Fruit fly (Drosophila melanogaster) whole organism, pupa: ENCODE results near the gene Surf6.

Experiments used
- CG10348 ChIP-seq: fragments of 200-800 bp; sonication (Bioruptor generic); IDR thresholded peaks from 2 replicates; pipeline ENCODE4 v1.3.6; 2022; ENCODE audit warnings: missing biosample characterization, missing genetic modification characterization
- CG12605 ChIP-seq: fragments of 200-800 bp; sonication (Bioruptor generic); IDR thresholded peaks from 2 replicates; pipeline ENCODE4 v1.3.6; 2022; ENCODE audit warnings: missing biosample characterization, missing genetic modification characterization
- CG13204 ChIP-seq: fragments of 200-800 bp; sonication (Bioruptor generic); optimal IDR thresholded peaks from 2 replicates; lab custom pipeline; 2018; ENCODE audit warnings: missing biosample characterization, mild to moderate bottlenecking, missing genetic modification characterization, moderate library complexity
- CG14655 ChIP-seq: fragments of 200-800 bp; sonication (Bioruptor generic); optimal IDR thresholded peaks from 3 replicates; lab custom pipeline; 2017; ENCODE audit warnings: mild to moderate bottlenecking, missing biosample characterization, missing genetic modification reagents, missing genetic modification characterization
- CG15710 ChIP-seq: fragments of 200-800 bp; sonication (Bioruptor generic); optimal IDR thresholded peaks from 2 replicates; lab custom pipeline; 2018; ENCODE audit warnings: missing biosample characterization, mild to moderate bottlenecking, missing genetic modification characterization, moderate library complexity
- CG17806 ChIP-seq: fragments of 200-800 bp; sonication (Bioruptor generic); optimal IDR thresholded peaks from 2 replicates; lab custom pipeline; 2018; ENCODE audit warnings: missing biosample characterization, mild to moderate bottlenecking, missing genetic modification characterization, moderate library complexity
- CG32121 ChIP-seq: fragments of 200-800 bp; sonication (Bioruptor generic); IDR thresholded peaks from 2 replicates; pipeline ENCODE4 v1.3.6; 2022; ENCODE audit warnings: missing biosample characterization, missing genetic modification characterization
- CG34367 ChIP-seq: fragments of 200-800 bp; sonication (Bioruptor generic); optimal IDR thresholded peaks from 2 replicates; lab custom pipeline; 2018; ENCODE audit warnings: missing biosample characterization, mild to moderate bottlenecking, missing genetic modification characterization
- CG4496 ChIP-seq: fragments of 200-800 bp; sonication (Bioruptor generic); IDR thresholded peaks from 3 replicates; pipeline ENCODE4 v1.3.6; 2022; ENCODE audit warnings: missing biosample characterization, missing genetic modification characterization
- CG8159 ChIP-seq: fragments of 200-800 bp; sonication (Bioruptor generic); optimal IDR thresholded peaks from 3 replicates; lab custom pipeline; 2018; ENCODE audit warnings: missing biosample characterization, mild to moderate bottlenecking, missing genetic modification characterization, moderate library complexity
- CG8301 ChIP-seq: fragments of 200-800 bp; sonication (Bioruptor generic); optimal IDR thresholded peaks from 2 replicates; lab custom pipeline; 2018; ENCODE audit warnings: missing biosample characterization, mild to moderate bottlenecking, missing genetic modification characterization
- CG9948 ChIP-seq: fragments of 200-800 bp; sonication (Bioruptor generic); optimal IDR thresholded peaks from 2 replicates; lab custom pipeline; 2018; ENCODE audit warnings: missing biosample characterization, mild to moderate bottlenecking, missing genetic modification characterization, moderate library complexity
- D1 ChIP-seq: fragments of 200-800 bp; sonication (Bioruptor generic); optimal IDR thresholded peaks from 2 replicates; lab custom pipeline; 2018; ENCODE audit warnings: missing biosample characterization, mild to moderate bottlenecking, missing genetic modification characterization, moderate library complexity
- EcR ChIP-seq: fragments of 200-800 bp; sonication (Bioruptor generic); optimal IDR thresholded peaks from 3 replicates; lab custom pipeline; 2019; ENCODE audit warnings: missing biosample characterization, missing genetic modification characterization, mild to moderate bottlenecking, moderate library complexity, missing genetic modification reagents
- Ets98B ChIP-seq: fragments of 200-800 bp; sonication (Bioruptor generic); IDR thresholded peaks from 2 replicates; pipeline ENCODE4 v1.3.6; 2022; ENCODE audit warnings: missing biosample characterization, missing genetic modification characterization
- Pif1A ChIP-seq: fragments of 200-800 bp; sonication (Bioruptor generic); optimal IDR thresholded peaks from 3 replicates; lab custom pipeline; 2016; ENCODE audit warnings: missing biosample characterization, missing genetic modification characterization
- Pif1B ChIP-seq: fragments of 200-800 bp; sonication (Bioruptor generic); optimal IDR thresholded peaks from 3 replicates; lab custom pipeline; 2016; ENCODE audit warnings: missing biosample characterization, missing genetic modification characterization
- Snoo ChIP-seq: fragments of 200-800 bp; sonication (Bioruptor generic); optimal IDR thresholded peaks from 3 replicates; lab custom pipeline; 2017; ENCODE audit warnings: missing biosample characterization, mild to moderate bottlenecking, missing genetic modification characterization, inconsistent platforms
- fd96Ca ChIP-seq: fragments of 200-800 bp; sonication (Bioruptor generic); IDR thresholded peaks from 3 replicates; pipeline ENCODE4 v1.3.6; 2022; ENCODE audit warnings: missing biosample characterization, missing genetic modification characterization
- gl ChIP-seq: fragments of 200-800 bp; sonication (Bioruptor generic); optimal IDR thresholded peaks from 2 replicates; lab custom pipeline; 2018; ENCODE audit warnings: missing biosample characterization, mild to moderate bottlenecking, missing genetic modification characterization
- rn ChIP-seq: fragments of 200-800 bp; sonication (Bioruptor generic); IDR thresholded peaks from 2 replicates; pipeline ENCODE4 v1.3.6; 2022; ENCODE audit warnings: missing biosample characterization, missing genetic modification characterization

Gene Surf6

dm6 chr3R:19908863-19909343 is 4.2 kb upstream of the Surf6 start:
- TF ChIP-seq fd96Ca (GFP tag; lab: Robert Waterston, UW), result peak; percentile 90
- TF ChIP-seq CG17806, result peak; percentile 76
- TF ChIP-seq CG8159, result peak; percentile 81
- peak; percentile 89 for TF ChIP-seq CG4496 (GFP tag; lab: Robert Waterston, UW)
- TF ChIP-seq CG10348, result peak; percentile 49; the same call in 1 of the 2 replicates
- TF ChIP-seq CG34367 (tag; lab: Kevin White, UChicago), result peak; percentile 69
- TF ChIP-seq D1, result no peak
- TF ChIP-seq Pif1A (GFP tag; lab: Kevin White, UChicago), result peak; percentile 83
- TF ChIP-seq Pif1B, result peak; percentile 85
- no peak for TF ChIP-seq EcR
- TF ChIP-seq rn (GFP tag; lab: Robert Waterston, UW), result peak; percentile 52
- TF ChIP-seq CG14655, result peak; percentile 81
- peak; percentile 75 for TF ChIP-seq CG15710 (tag; lab: Kevin White, UChicago)
- peak; percentile 10 for TF ChIP-seq CG13204 (GFP tag; lab: Kevin White, UChicago)
- peak; percentile 82 for TF ChIP-seq Snoo (tag; lab: Kevin White, UChicago)
- peak; percentile 68 for TF ChIP-seq CG9948 (tag; lab: Kevin White, UChicago)
- TF ChIP-seq CG32121 (GFP tag; lab: Robert Waterston, UW), result peak; percentile 68; the same call in 1 of the 2 replicates
- no peak for TF ChIP-seq gl (tag; lab: Kevin White, UChicago)
- peak; percentile 75 for TF ChIP-seq CG8301 (tag; lab: Kevin White, UChicago)
- TF ChIP-seq CG12605 (GFP tag; lab: Robert Waterston, UW), result peak; percentile 77
- peak; percentile 90 for TF ChIP-seq Ets98B

- TF ChIP-seq CG15710 (tag; lab: Kevin White, UChicago) (peak; percentile 85), CG10348 (no peak; the same call in 1 of the 2 replicates), D1 (no peak), Snoo (tag; lab: Kevin White, UChicago) (peak; percentile 87), Pif1B (peak; percentile 69), CG17806 (peak; percentile 78), fd96Ca (GFP tag; lab: Robert Waterston, UW) (peak; percentile 92), CG4496 (GFP tag; lab: Robert Waterston, UW) (peak; percentile 94), CG8301 (tag; lab: Kevin White, UChicago) (peak; percentile 78), CG32121 (GFP tag; lab: Robert Waterston, UW) (peak; percentile 91), CG9948 (tag; lab: Kevin White, UChicago) (peak; percentile 78), Ets98B (peak; percentile 83), CG34367 (tag; lab: Kevin White, UChicago) (peak; percentile 82), CG14655 (peak; percentile 83), CG8159 (peak; percentile 84), CG12605 (GFP tag; lab: Robert Waterston, UW) (peak; percentile 77), Pif1A (GFP tag; lab: Kevin White, UChicago) (peak; percentile 83), CG13204 (GFP tag; lab: Kevin White, UChicago) (peak; percentile 57), rn (GFP tag; lab: Robert Waterston, UW) (no peak; the same call in 1 of the 2 replicates), gl (tag; lab: Kevin White, UChicago) (peak; percentile 74), EcR (peak; percentile 49)
Measured at dm6 chr3R:19905932-19906439, 1.3 kb upstream of the Surf6 start.

- TF ChIP-seq CG8301 (tag; lab: Kevin White, UChicago) (no peak), CG4496 (GFP tag; lab: Robert Waterston, UW) (peak; percentile 26; the same call in 1 of the 3 replicates), Pif1A (GFP tag; lab: Kevin White, UChicago) (no peak)
- TF ChIP-seq, all 21 proteins: peak for 1
Measured at dm6 chr3R:19902926-19903739, 1.5 kb downstream of the Surf6 start, which contains the start of gene ClpX. Gene ClpX (minus strand): TSS chr3R:19903689.

- TF ChIP-seq rn (GFP tag; lab: Robert Waterston, UW), result no peak
- 0 out of 3 replicates have a peak, but pooled peaks have one; percentile 5 for TF ChIP-seq fd96Ca (GFP tag; lab: Robert Waterston, UW)
- TF ChIP-seq Snoo (tag; lab: Kevin White, UChicago), result no peak
- TF ChIP-seq CG12605 (GFP tag; lab: Robert Waterston, UW), result no peak
- no peak for TF ChIP-seq Ets98B
Measured at dm6 chr3R:19902328-19902727, 2.3 kb downstream of the Surf6 start.

- no peak for TF ChIP-seq fd96Ca (GFP tag; lab: Robert Waterston, UW)
- TF ChIP-seq rn (GFP tag; lab: Robert Waterston, UW), result no peak
- no peak for TF ChIP-seq CG15710 (tag; lab: Kevin White, UChicago)
- TF ChIP-seq CG32121 (GFP tag; lab: Robert Waterston, UW), result no peak
- no peak for TF ChIP-seq CG14655
- TF ChIP-seq CG12605 (GFP tag; lab: Robert Waterston, UW), result no peak
- no peak for TF ChIP-seq CG13204 (GFP tag; lab: Kevin White, UChicago)
- TF ChIP-seq CG8159, result no peak
- no peak for TF ChIP-seq CG10348
- TF ChIP-seq Snoo (tag; lab: Kevin White, UChicago), result no peak
- TF ChIP-seq Pif1A (GFP tag; lab: Kevin White, UChicago), result no peak
- no peak for TF ChIP-seq EcR
- TF ChIP-seq CG4496 (GFP tag; lab: Robert Waterston, UW), result no peak
- no peak for TF ChIP-seq Ets98B
Measured at dm6 chr3R:19901742-19902141, 2.9 kb downstream of the Surf6 start.
